Fruit fly (Drosophila melanogaster) whole organism, embryonic: Measurements from ENCODE around the gene CatB.

Experiments
- ATbp ChIP-seq: fragments of 200-800 bp; sonication (Bioruptor generic); optimal IDR thresholded peaks from 2 replicates; lab custom pipeline; 2017; ENCODE audit warnings: missing biosample characterization, mild to moderate bottlenecking, missing genetic modification characterization, missing genetic modification reagents
- B-H1 ChIP-seq: fragments of 200-800 bp; sonication (Bioruptor generic); IDR thresholded peaks from 3 replicates; pipeline ENCODE4 v1.3.6; 2022; ENCODE audit warnings: missing biosample characterization, missing genetic modification characterization
- B-H2 ChIP-seq: fragments of 200-800 bp; sonication (Bioruptor generic); optimal IDR thresholded peaks from 2 replicates; lab custom pipeline; 2018; ENCODE audit warnings: missing biosample characterization, mild to moderate bottlenecking, missing genetic modification characterization
- Blimp-1 ChIP-seq: fragments of 200-800 bp; sonication (Bioruptor generic); optimal IDR thresholded peaks from 3 replicates; lab custom pipeline; 2018; ENCODE audit warnings: missing biosample characterization, missing genetic modification characterization, mild to moderate bottlenecking, moderate library complexity, missing genetic modification reagents
- CG11085 ChIP-seq: fragments of 200-800 bp; sonication (Bioruptor generic); IDR thresholded peaks from 2 replicates; pipeline ENCODE4 v1.3.6; 2022; ENCODE audit warnings: missing biosample characterization, missing genetic modification characterization
- CG11560 ChIP-seq: fragments of 200-800 bp; sonication (Bioruptor generic); IDR thresholded peaks from 3 replicates; pipeline ENCODE4 v1.3.6; 2022; ENCODE audit warnings: missing biosample characterization, missing genetic modification characterization
- CG12155 ChIP-seq: fragments of 200-800 bp; sonication (Bioruptor generic); optimal IDR thresholded peaks from 3 replicates; lab custom pipeline; 2016; ENCODE audit warnings: missing biosample characterization, missing genetic modification characterization
- CG13123 ChIP-seq: fragments of 200-800 bp; sonication (Bioruptor generic); optimal IDR thresholded peaks from 2 replicates; lab custom pipeline; 2016; ENCODE audit warnings: missing biosample characterization, missing genetic modification characterization
- CG14050 ChIP-seq: fragments of 200-800 bp; sonication (Bioruptor generic); IDR thresholded peaks from 3 replicates; pipeline ENCODE4 v1.3.6; 2022; ENCODE audit warnings: missing biosample characterization, missing genetic modification characterization
- CG15011 ChIP-seq: fragments of 200-800 bp; sonication (Bioruptor generic); optimal IDR thresholded peaks from 3 replicates; lab custom pipeline; 2018; ENCODE audit warnings: missing biosample characterization, mild to moderate bottlenecking, missing genetic modification characterization
- CG15269 ChIP-seq: fragments of 200-800 bp; sonication (Bioruptor generic); optimal IDR thresholded peaks from 2 replicates; lab custom pipeline; 2018; ENCODE audit warnings: missing biosample characterization, mild to moderate bottlenecking, missing genetic modification characterization, moderate library complexity
- CG1647 ChIP-seq: fragments of 200-800 bp; sonication (Bioruptor generic); optimal IDR thresholded peaks from 3 replicates; lab custom pipeline; 2016; ENCODE audit warnings: missing biosample characterization, missing genetic modification characterization
- CG2678 ChIP-seq: fragments of 200-800 bp; sonication (Bioruptor generic); optimal IDR thresholded peaks from 3 replicates; lab custom pipeline; 2019; ENCODE audit warnings: missing biosample characterization, mild to moderate bottlenecking, missing genetic modification characterization, moderate library complexity
- CG3163 ChIP-seq: fragments of 200-800 bp; sonication (Bioruptor generic); optimal IDR thresholded peaks from 3 replicates; lab custom pipeline; 2016; ENCODE audit warnings: missing biosample characterization, missing genetic modification characterization
- CG3407 ChIP-seq: fragments of 200-800 bp; sonication (Bioruptor generic); optimal IDR thresholded peaks from 2 replicates; lab custom pipeline; 2018; ENCODE audit warnings: missing biosample characterization, mild to moderate bottlenecking, missing genetic modification characterization
- CG34376 ChIP-seq: fragments of 200-800 bp; sonication (Bioruptor generic); optimal IDR thresholded peaks from 2 replicates; lab custom pipeline; 2018; ENCODE audit warnings: missing biosample characterization, mild to moderate bottlenecking, missing genetic modification characterization
- CG4282 ChIP-seq: fragments of 200-800 bp; sonication (Bioruptor generic); optimal IDR thresholded peaks from 2 replicates; lab custom pipeline; 2016; ENCODE audit warnings: missing biosample characterization, missing genetic modification characterization
- CG4328 ChIP-seq: fragments of 200-800 bp; sonication (Bioruptor generic); optimal IDR thresholded peaks from 3 replicates; lab custom pipeline; 2017; ENCODE audit warnings: missing biosample characterization, missing genetic modification reagents, missing genetic modification characterization
- CG4360 ChIP-seq: fragments of 200-800 bp; sonication (Bioruptor generic); IDR thresholded peaks from 2 replicates; pipeline ENCODE4 v1.3.6; 2022; ENCODE audit warnings: missing biosample characterization, missing genetic modification characterization
- CG7786 ChIP-seq: fragments of 200-800 bp; sonication (Bioruptor generic); optimal IDR thresholded peaks from 2 replicates; lab custom pipeline; 2016; ENCODE audit warnings: missing biosample characterization, missing genetic modification characterization
- CG7963 ChIP-seq: fragments of 200-800 bp; sonication (Bioruptor generic); IDR thresholded peaks from 3 replicates; pipeline ENCODE4 v1.3.6; 2022; ENCODE audit warnings: missing biosample characterization, missing genetic modification characterization; ENCODE audit not compliant: partially characterized antibody
- CG8281 ChIP-seq: fragments of 200-800 bp; sonication (Bioruptor generic); optimal IDR thresholded peaks from 2 replicates; lab custom pipeline; 2018; ENCODE audit warnings: missing biosample characterization, mild to moderate bottlenecking, missing genetic modification characterization, moderate library complexity
- CG8924 ChIP-seq: fragments of 200-800 bp; optimal IDR thresholded peaks from 3 replicates; lab custom pipeline; 2019; ENCODE audit warnings: missing biosample characterization, mild to moderate bottlenecking, missing genetic modification characterization, moderate library complexity
- CG9817 ChIP-seq: fragments of 200-800 bp; sonication (Bioruptor generic); optimal IDR thresholded peaks from 2 replicates; lab custom pipeline; 2018; ENCODE audit warnings: missing biosample characterization, mild to moderate bottlenecking, missing genetic modification characterization, moderate library complexity
- Dad ChIP-seq: fragments of 200-800 bp; sonication (Bioruptor generic); optimal IDR thresholded peaks from 3 replicates; lab custom pipeline; 2016; ENCODE audit warnings: missing biosample characterization, missing genetic modification characterization
- Dbx ChIP-seq: fragments of 200-800 bp; sonication (Bioruptor generic); IDR thresholded peaks from 3 replicates; pipeline ENCODE4 v1.3.6; 2022; ENCODE audit warnings: missing biosample characterization, missing genetic modification characterization
- Doc2 ChIP-seq: fragments of 200-800 bp; sonication (Bioruptor generic); IDR thresholded peaks from 2 replicates; pipeline ENCODE4 v1.3.6; 2022; ENCODE audit warnings: missing biosample characterization, missing genetic modification characterization
- Dp ChIP-seq: fragments of 200-800 bp; sonication (Bioruptor generic); optimal IDR thresholded peaks from 2 replicates; lab custom pipeline; 2018; ENCODE audit warnings: missing biosample characterization, mild to moderate bottlenecking, missing genetic modification characterization, moderate library complexity
- E2f2 ChIP-seq: fragments of 200-800 bp; sonication (Bioruptor generic); IDR thresholded peaks from 2 replicates; pipeline ENCODE4 v1.3.6; 2022; ENCODE audit warnings: missing biosample characterization, missing genetic modification characterization
- Elba2 ChIP-seq: fragments of 200-800 bp; sonication (Bioruptor generic); optimal IDR thresholded peaks from 3 replicates; lab custom pipeline; 2016; ENCODE audit warnings: missing biosample characterization, missing genetic modification characterization
- GATAe ChIP-seq: fragments of 200-800 bp; sonication (Bioruptor generic); conservative IDR thresholded peaks from 2 replicates; pipeline ENCODE4 v1.3.6; 2022; ENCODE audit warnings: missing biosample characterization, missing genetic modification characterization
- Mrtf ChIP-seq: fragments of 200-800 bp; sonication (Bioruptor generic); IDR thresholded peaks from 3 replicates; pipeline ENCODE4 v1.3.6; 2022; ENCODE audit warnings: missing biosample characterization, missing genetic modification characterization
- NK7.1 ChIP-seq: fragments of 200-800 bp; sonication (Bioruptor generic); optimal IDR thresholded peaks from 3 replicates; lab custom pipeline; 2016; ENCODE audit warnings: missing biosample characterization, missing genetic modification characterization
- aop ChIP-seq: fragments of 200-800 bp; sonication (Bioruptor generic); IDR thresholded peaks from 2 replicates; pipeline ENCODE4 v1.3.6; 2022; ENCODE audit warnings: missing biosample characterization, missing genetic modification characterization
- ash1 ChIP-seq: fragments of 200-800 bp; sonication (Bioruptor generic); optimal IDR thresholded peaks from 2 replicates; lab custom pipeline; 2018; ENCODE audit warnings: missing biosample characterization, mild to moderate bottlenecking, missing genetic modification characterization
- bowl ChIP-seq: fragments of 200-800 bp; sonication (Bioruptor generic); IDR thresholded peaks from 2 replicates; pipeline ENCODE4 v1.3.6; 2022; ENCODE audit warnings: missing biosample characterization, missing genetic modification characterization
- chm ChIP-seq: fragments of 200-800 bp; sonication (Bioruptor generic); IDR thresholded peaks from 2 replicates; pipeline ENCODE4 v1.3.6; 2022; ENCODE audit warnings: missing biosample characterization, missing genetic modification characterization
- croc ChIP-seq: fragments of 200-800 bp; sonication (Bioruptor generic); conservative IDR thresholded peaks from 3 replicates; pipeline ENCODE4 v1.3.6; 2022; ENCODE audit warnings: missing biosample characterization, missing genetic modification characterization
- dysf ChIP-seq: fragments of 200-800 bp; sonication (Bioruptor generic); IDR thresholded peaks from 3 replicates; pipeline ENCODE4 v1.3.6; 2022; ENCODE audit warnings: missing biosample characterization, missing genetic modification characterization
- h ChIP-seq: fragments of >200 bp; optimal IDR thresholded peaks from 2 replicates; lab custom pipeline; 2017
- insv ChIP-seq, 2 experiments: fragments of 200-800 bp; sonication (Bioruptor generic); optimal IDR thresholded peaks; 3 replicates each; lab custom pipeline; 2016 to 2018; ENCODE audit warnings: missing biosample characterization in 2 of 2, missing genetic modification characterization in 2 of 2
- jumu ChIP-seq: fragments of 200-800 bp; sonication (Bioruptor generic); optimal IDR thresholded peaks from 3 replicates; lab custom pipeline; 2016; ENCODE audit warnings: missing biosample characterization, missing genetic modification characterization
- lbe ChIP-seq: fragments of 200-800 bp; sonication (Bioruptor generic); optimal IDR thresholded peaks from 2 replicates; lab custom pipeline; 2016; ENCODE audit warnings: missing biosample characterization, mild to moderate bottlenecking, missing genetic modification characterization
- oc ChIP-seq: fragments of 200-800 bp; sonication (Bioruptor generic); optimal IDR thresholded peaks from 2 replicates; lab custom pipeline; 2018; ENCODE audit warnings: missing biosample characterization, mild to moderate bottlenecking, missing genetic modification characterization, moderate library complexity
- psq ChIP-seq: fragments of 200-800 bp; sonication (Bioruptor generic); optimal IDR thresholded peaks from 2 replicates; lab custom pipeline; 2017; ENCODE audit warnings: missing biosample characterization, missing genetic modification characterization
- pzg ChIP-seq: fragments of 200-800 bp; sonication (Bioruptor generic); optimal IDR thresholded peaks from 3 replicates; lab custom pipeline; 2018; ENCODE audit warnings: missing biosample characterization, mild to moderate bottlenecking, missing genetic modification characterization, moderate library complexity
- schlank ChIP-seq: fragments of 200-800 bp; sonication (Bioruptor generic); optimal IDR thresholded peaks from 2 replicates; lab custom pipeline; 2018; ENCODE audit warnings: missing biosample characterization, mild to moderate bottlenecking, missing genetic modification characterization
- toy ChIP-seq: fragments of 200-800 bp; sonication (Bioruptor generic); IDR thresholded peaks from 2 replicates; pipeline ENCODE4 v1.3.6; 2022; ENCODE audit warnings: missing biosample characterization, missing genetic modification characterization
- trem ChIP-seq: fragments of 200-800 bp; optimal IDR thresholded peaks from 3 replicates; lab custom pipeline; 2019; ENCODE audit warnings: missing biosample characterization, mild to moderate bottlenecking, missing genetic modification characterization, moderate library complexity
- trh ChIP-seq: fragments of 200-800 bp; sonication (Bioruptor generic); optimal IDR thresholded peaks from 2 replicates; lab custom pipeline; 2016; ENCODE audit warnings: missing biosample characterization, missing genetic modification characterization
- twi ChIP-seq: fragments of 200-800 bp; optimal IDR thresholded peaks from 2 replicates; lab custom pipeline; 2019; ENCODE audit warnings: missing biosample characterization, mild to moderate bottlenecking, missing genetic modification characterization, moderate library complexity
- unc-4 ChIP-seq: fragments of 200-800 bp; sonication (Bioruptor generic); IDR thresholded peaks from 2 replicates; pipeline ENCODE4 v1.3.6; 2022; ENCODE audit warnings: missing biosample characterization, missing genetic modification characterization; ENCODE audit not compliant: partially characterized antibody
- vvl ChIP-seq: fragments of 200-800 bp; sonication (Bioruptor generic); IDR thresholded peaks from 2 replicates; pipeline ENCODE4 v1.3.6; 2022; ENCODE audit warnings: missing biosample characterization, missing genetic modification characterization

Gene CatB

DNA sequence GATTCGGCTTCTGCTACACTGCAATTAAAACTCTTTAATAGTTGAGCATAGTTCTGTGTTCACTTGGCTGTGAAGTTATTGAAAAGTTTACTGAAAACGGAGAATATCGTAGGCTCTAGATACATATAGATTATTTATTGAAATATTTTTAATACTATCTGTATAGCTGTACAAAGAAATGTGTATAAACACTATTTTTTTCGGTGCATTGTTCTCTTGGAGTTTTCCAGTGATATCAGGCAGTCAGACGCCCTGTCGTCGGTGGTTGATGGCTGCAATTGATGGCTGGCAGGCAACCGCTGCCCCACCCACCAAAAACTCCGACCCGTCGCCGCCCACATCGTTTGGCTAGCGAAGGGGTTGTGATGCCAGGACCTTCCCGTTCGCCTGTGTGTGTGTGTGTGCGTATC lies 41.0 kb downstream of the CatB start (continued):
- no peak for TF ChIP-seq CG7963 (GFP tag; lab: Robert Waterston, UW)
- TF ChIP-seq Blimp-1: peak; percentile 49
- no peak for TF ChIP-seq GATAe (GFP tag; lab: Robert Waterston, UW)
- peak; percentile 58 for TF ChIP-seq CG8924 (tag; lab: Kevin White, UChicago)
- peak; percentile 31 for TF ChIP-seq CG15269 (tag; lab: Kevin White, UChicago)
- peak; percentile 4 for TF ChIP-seq CG3407 (GFP tag; lab: Kevin White, UChicago)
- TF ChIP-seq schlank (tag; lab: Kevin White, UChicago): no peak
- no peak for TF ChIP-seq CG13123 (GFP tag; lab: Kevin White, UChicago)
- no peak for TF ChIP-seq unc-4 (GFP tag; lab: Robert Waterston, UW)
- no peak for TF ChIP-seq CG8281 (tag; lab: Kevin White, UChicago)
- no peak for TF ChIP-seq jumu
- TF ChIP-seq CG34376 (GFP tag; lab: Kevin White, UChicago): no peak
- TF ChIP-seq psq (GFP tag; lab: Kevin White, UChicago): no peak
- TF ChIP-seq CG7786: no peak
- TF ChIP-seq ATbp (GFP tag; lab: Kevin White, UChicago): peak; percentile 28
- no peak for TF ChIP-seq CG11085 (GFP tag; lab: Robert Waterston, UW)
- no peak for TF ChIP-seq B-H2 (GFP tag; lab: Kevin White, UChicago)
- no peak for TF ChIP-seq Doc2 (GFP tag; lab: Robert Waterston, UW)
- TF ChIP-seq Dp (GFP tag; lab: Kevin White, UChicago): no peak
- no peak for TF ChIP-seq CG11560 (tag; lab: Robert Waterston, UW)
- no peak for TF ChIP-seq lbe (GFP tag; lab: Kevin White, UChicago)
- TF ChIP-seq CG1647 (GFP tag; lab: Kevin White, UChicago): no peak
- no peak for TF ChIP-seq h (lab: Kevin White, UChicago)
- TF ChIP-seq CG3163 (GFP tag; lab: Kevin White, UChicago): no peak
- peak; percentile 52 for TF ChIP-seq vvl (GFP tag; lab: Robert Waterston, UW)
- TF ChIP-seq B-H1 (GFP tag; lab: Robert Waterston, UW): no peak
- TF ChIP-seq CG9817 (tag; lab: Kevin White, UChicago): peak; percentile 13
- no peak for TF ChIP-seq toy (GFP tag; lab: Robert Waterston, UW)
- TF ChIP-seq chm (GFP tag; lab: Robert Waterston, UW): no peak
- no peak; the same call in 2 of the 3 replicates for TF ChIP-seq dysf (GFP tag; lab: Robert Waterston, UW)
- no peak for TF ChIP-seq Dad (GFP tag; lab: Kevin White, UChicago)
- no peak for TF ChIP-seq oc (tag; lab: Kevin White, UChicago)
- TF ChIP-seq pzg (GFP tag; lab: Kevin White, UChicago): no peak
- no peak for TF ChIP-seq bowl (GFP tag; lab: Robert Waterston, UW)
- TF ChIP-seq CG4328 (GFP tag; lab: Kevin White, UChicago): no peak
- TF ChIP-seq Elba2 (GFP tag; lab: Kevin White, UChicago): no peak
- TF ChIP-seq CG2678: peak; percentile 56
- no peak for TF ChIP-seq Dbx (GFP tag; lab: Robert Waterston, UW)
- no peak for TF ChIP-seq insv (GFP tag; optimal IDR thresholded peaks at IDR 0.05; lab: Kevin White, UChicago)
- TF ChIP-seq NK7.1 (GFP tag; lab: Kevin White, UChicago): no peak
- TF ChIP-seq aop (GFP tag; lab: Robert Waterston, UW): no peak
- no peak for TF ChIP-seq CG4282 (GFP tag; lab: Kevin White, UChicago)
- TF ChIP-seq trh (GFP tag; lab: Kevin White, UChicago): no peak
- no peak for TF ChIP-seq ash1 (GFP tag; lab: Kevin White, UChicago)
- TF ChIP-seq E2f2: no peak
- no peak for TF ChIP-seq twi
- no peak for TF ChIP-seq CG14050 (GFP tag; lab: Robert Waterston, UW)
- TF ChIP-seq croc (GFP tag; lab: Robert Waterston, UW): peak; percentile 40; the same call in 1 of the 3 replicates
- no peak for TF ChIP-seq CG15011 (GFP tag; lab: Kevin White, UChicago)
- TF ChIP-seq CG4360 (GFP tag; lab: Robert Waterston, UW): no peak
- no peak for TF ChIP-seq CG12155 (GFP tag; lab: Kevin White, UChicago)
- no peak for TF ChIP-seq Mrtf (GFP tag; lab: Robert Waterston, UW)
- TF ChIP-seq trem (tag; lab: Kevin White, UChicago): no peak
